Fruit fly (Drosophila melanogaster) whole organism, embryonic: ENCODE data around the gene sunn.

Experiments
- BtbVII ChIP-seq: fragments of 200-800 bp; sonication (Bioruptor generic); optimal IDR thresholded peaks from 3 replicates; lab custom pipeline; 2017; ENCODE audit warnings: missing biosample characterization, mild to moderate bottlenecking, missing genetic modification characterization
- CG12155 ChIP-seq: fragments of 200-800 bp; sonication (Bioruptor generic); optimal IDR thresholded peaks from 3 replicates; lab custom pipeline; 2016; ENCODE audit warnings: missing biosample characterization, missing genetic modification characterization
- CG12744 ChIP-seq: fragments of 200-800 bp; sonication (Bioruptor generic); optimal IDR thresholded peaks from 2 replicates; lab custom pipeline; 2016; ENCODE audit warnings: missing biosample characterization, missing genetic modification characterization
- CG12769 ChIP-seq: fragments of 200-800 bp; sonication (Bioruptor generic); optimal IDR thresholded peaks from 2 replicates; lab custom pipeline; 2019; ENCODE audit warnings: missing biosample characterization, mild to moderate bottlenecking, missing genetic modification characterization, moderate library complexity
- CG13624 ChIP-seq: fragments of 200-800 bp; sonication (Bioruptor generic); optimal IDR thresholded peaks from 2 replicates; lab custom pipeline; 2016; ENCODE audit warnings: missing biosample characterization, missing genetic modification characterization
- CG14710 ChIP-seq: fragments of 200-800 bp; sonication (Bioruptor generic); optimal IDR thresholded peaks from 3 replicates; lab custom pipeline; 2019; ENCODE audit warnings: missing biosample characterization, mild to moderate bottlenecking, missing genetic modification characterization, moderate library complexity
- CG16813 ChIP-seq: fragments of 200-800 bp; sonication (Bioruptor generic); IDR thresholded peaks from 3 replicates; pipeline ENCODE4 v1.3.6; 2022; ENCODE audit warnings: missing biosample characterization, missing genetic modification characterization; ENCODE audit not compliant: partially characterized antibody
- CG17385 ChIP-seq: fragments of 200-800 bp; sonication (Bioruptor generic); optimal IDR thresholded peaks from 3 replicates; lab custom pipeline; 2018; ENCODE audit warnings: missing biosample characterization, mild to moderate bottlenecking, missing genetic modification characterization
- CG2120 ChIP-seq: fragments of 200-800 bp; sonication (Bioruptor generic); optimal IDR thresholded peaks from 3 replicates; lab custom pipeline; 2016; ENCODE audit warnings: missing biosample characterization, missing genetic modification characterization
- CG2199 ChIP-seq: fragments of 200-800 bp; sonication (Bioruptor generic); IDR thresholded peaks from 3 replicates; pipeline ENCODE4 v1.3.6; 2022; ENCODE audit warnings: missing biosample characterization, missing genetic modification characterization
- CG2712 ChIP-seq: fragments of 200-800 bp; optimal IDR thresholded peaks from 3 replicates; lab custom pipeline; 2019; ENCODE audit warnings: missing biosample characterization, mild to moderate bottlenecking, missing genetic modification characterization, moderate library complexity
- CG3163 ChIP-seq: fragments of 200-800 bp; sonication (Bioruptor generic); optimal IDR thresholded peaks from 3 replicates; lab custom pipeline; 2016; ENCODE audit warnings: missing biosample characterization, missing genetic modification characterization
- CG32532 ChIP-seq: fragments of 200-800 bp; sonication (Bioruptor generic); IDR thresholded peaks from 2 replicates; pipeline ENCODE4 v1.3.6; 2022; ENCODE audit warnings: missing biosample characterization, missing genetic modification characterization
- CG33213 ChIP-seq: fragments of 200-800 bp; sonication (Bioruptor generic); optimal IDR thresholded peaks from 3 replicates; lab custom pipeline; 2016; ENCODE audit warnings: missing biosample characterization, missing genetic modification characterization
- CG3407 ChIP-seq: fragments of 200-800 bp; sonication (Bioruptor generic); optimal IDR thresholded peaks from 2 replicates; lab custom pipeline; 2018; ENCODE audit warnings: missing biosample characterization, mild to moderate bottlenecking, missing genetic modification characterization
- CG34422 ChIP-seq: fragments of 200-800 bp; sonication (Bioruptor generic); IDR thresholded peaks from 3 replicates; pipeline ENCODE4 v1.3.6; 2022; ENCODE audit warnings: missing biosample characterization, missing genetic modification characterization
- CG3847 ChIP-seq: fragments of 200-800 bp; sonication (Bioruptor generic); IDR thresholded peaks from 2 replicates; pipeline ENCODE4 v1.3.6; 2022; ENCODE audit warnings: missing biosample characterization, missing genetic modification characterization
- CG42726 ChIP-seq: fragments of 200-800 bp; sonication (Bioruptor generic); IDR thresholded peaks from 2 replicates; pipeline ENCODE4 v1.3.6; 2022; ENCODE audit warnings: missing biosample characterization, missing genetic modification characterization; ENCODE audit not compliant: partially characterized antibody
- CG6791 ChIP-seq: fragments of 200-800 bp; sonication (Bioruptor generic); IDR thresholded peaks from 3 replicates; pipeline ENCODE4 v1.3.6; 2022; ENCODE audit warnings: missing biosample characterization, missing genetic modification characterization; ENCODE audit not compliant: partially characterized antibody
- CG7839 ChIP-seq: fragments of 200-800 bp; sonication (Bioruptor generic); optimal IDR thresholded peaks from 3 replicates; lab custom pipeline; 2018; ENCODE audit warnings: missing biosample characterization, mild to moderate bottlenecking, missing genetic modification characterization, moderate library complexity
- CG7928 ChIP-seq: fragments of 200-800 bp; sonication (Bioruptor generic); optimal IDR thresholded peaks from 2 replicates; lab custom pipeline; 2017; ENCODE audit warnings: missing biosample characterization, mild to moderate bottlenecking, missing genetic modification characterization
- CG8924 ChIP-seq: fragments of 200-800 bp; optimal IDR thresholded peaks from 3 replicates; lab custom pipeline; 2019; ENCODE audit warnings: missing biosample characterization, mild to moderate bottlenecking, missing genetic modification characterization, moderate library complexity
- Dek ChIP-seq: fragments of 200-800 bp; sonication (Bioruptor generic); optimal IDR thresholded peaks from 3 replicates; lab custom pipeline; 2019; ENCODE audit warnings: missing biosample characterization, mild to moderate bottlenecking, missing genetic modification characterization, moderate library complexity
- Dp ChIP-seq: fragments of 200-800 bp; sonication (Bioruptor generic); optimal IDR thresholded peaks from 2 replicates; lab custom pipeline; 2018; ENCODE audit warnings: missing biosample characterization, mild to moderate bottlenecking, missing genetic modification characterization, moderate library complexity
- E2f1 ChIP-seq: fragments of 200-800 bp; sonication (Bioruptor generic); IDR thresholded peaks from 2 replicates; pipeline ENCODE4 v1.3.6; 2022; ENCODE audit warnings: missing biosample characterization, missing genetic modification characterization
- Elba2 ChIP-seq: fragments of 200-800 bp; sonication (Bioruptor generic); optimal IDR thresholded peaks from 3 replicates; lab custom pipeline; 2016; ENCODE audit warnings: missing biosample characterization, missing genetic modification characterization
- HLH4C ChIP-seq: fragments of 200-800 bp; sonication (Bioruptor generic); IDR thresholded peaks from 3 replicates; pipeline ENCODE4 v1.3.6; 2022; ENCODE audit warnings: missing biosample characterization, missing genetic modification characterization; ENCODE audit not compliant: partially characterized antibody
- HmgD ChIP-seq: fragments of 200-800 bp; sonication (Bioruptor generic); optimal IDR thresholded peaks from 3 replicates; lab custom pipeline; 2016; ENCODE audit warnings: missing biosample characterization, missing genetic modification characterization
- Mad ChIP-seq: fragments of 200-800 bp; sonication (Bioruptor generic); optimal IDR thresholded peaks from 2 replicates; lab custom pipeline; 2016; ENCODE audit warnings: missing biosample characterization, missing genetic modification characterization
- NFAT ChIP-seq: fragments of 200-800 bp; sonication (Bioruptor generic); IDR thresholded peaks from 2 replicates; pipeline ENCODE4 v1.3.6; 2022; ENCODE audit warnings: missing biosample characterization, missing genetic modification characterization
- Opbp ChIP-seq: fragments of 200-800 bp; sonication (Bioruptor generic); IDR thresholded peaks from 3 replicates; pipeline ENCODE4 v1.3.6; 2022; ENCODE audit warnings: missing biosample characterization, missing genetic modification characterization; ENCODE audit not compliant: partially characterized antibody
- PHDP ChIP-seq: fragments of 200-800 bp; sonication (Bioruptor generic); optimal IDR thresholded peaks from 3 replicates; lab custom pipeline; 2018; ENCODE audit warnings: missing biosample characterization, mild to moderate bottlenecking, missing genetic modification characterization, moderate library complexity
- Six4 ChIP-seq: fragments of 200-800 bp; sonication (Bioruptor generic); optimal IDR thresholded peaks from 2 replicates; lab custom pipeline; 2016; ENCODE audit warnings: missing biosample characterization, missing genetic modification characterization
- bab2 ChIP-seq: fragments of 200-800 bp; sonication (Bioruptor generic); optimal IDR thresholded peaks from 2 replicates; lab custom pipeline; 2016; ENCODE audit warnings: missing biosample characterization, missing genetic modification characterization
- da ChIP-seq: fragments of 200-800 bp; sonication (Bioruptor generic); optimal IDR thresholded peaks from 2 replicates; lab custom pipeline; 2016; ENCODE audit warnings: missing biosample characterization, missing genetic modification characterization
- dan ChIP-seq: fragments of 200-800 bp; sonication (Bioruptor generic); IDR thresholded peaks from 2 replicates; pipeline ENCODE4 v1.3.6; 2022; ENCODE audit warnings: missing biosample characterization, missing genetic modification characterization
- dmrt11E ChIP-seq: fragments of 200-800 bp; sonication (Bioruptor generic); optimal IDR thresholded peaks from 3 replicates; lab custom pipeline; 2018; ENCODE audit warnings: missing biosample characterization, mild to moderate bottlenecking, missing genetic modification characterization, moderate library complexity
- dmrt99B ChIP-seq: fragments of 200-800 bp; sonication (Bioruptor generic); optimal IDR thresholded peaks from 2 replicates; lab custom pipeline; 2018; ENCODE audit warnings: missing biosample characterization, mild to moderate bottlenecking, missing genetic modification characterization, moderate library complexity
- nau ChIP-seq: fragments of 200-800 bp; sonication (Bioruptor generic); optimal IDR thresholded peaks from 3 replicates; lab custom pipeline; 2017; ENCODE audit warnings: missing biosample characterization, mild to moderate bottlenecking, missing genetic modification characterization, missing genetic modification reagents
- nerfin-1 ChIP-seq: fragments of 200-800 bp; sonication (Bioruptor generic); optimal IDR thresholded peaks from 3 replicates; lab custom pipeline; 2019; ENCODE audit warnings: missing biosample characterization, mild to moderate bottlenecking, missing genetic modification characterization, moderate library complexity
- nmo ChIP-seq: fragments of 200-800 bp; sonication (Bioruptor generic); optimal IDR thresholded peaks from 2 replicates; lab custom pipeline; 2018; ENCODE audit warnings: missing biosample characterization, mild to moderate bottlenecking, missing genetic modification characterization, moderate library complexity
- pb ChIP-seq: fragments of 200-800 bp; sonication (Bioruptor generic); optimal IDR thresholded peaks from 3 replicates; lab custom pipeline; 2016; ENCODE audit warnings: missing biosample characterization, missing genetic modification characterization
- phol ChIP-seq: fragments of 200-800 bp; sonication (Bioruptor generic); optimal IDR thresholded peaks from 3 replicates; lab custom pipeline; 2018; ENCODE audit warnings: missing biosample characterization, mild to moderate bottlenecking, missing genetic modification characterization, moderate library complexity
- pros ChIP-seq: fragments of 200-800 bp; sonication (Bioruptor generic); optimal IDR thresholded peaks from 3 replicates; lab custom pipeline; 2019; ENCODE audit warnings: missing biosample characterization, mild to moderate bottlenecking, missing genetic modification characterization, moderate library complexity
- pum ChIP-seq: fragments of 200-800 bp; sonication (Bioruptor generic); optimal IDR thresholded peaks from 2 replicates; lab custom pipeline; 2016; ENCODE audit warnings: missing biosample characterization, missing genetic modification characterization
- pzg ChIP-seq: fragments of 200-800 bp; sonication (Bioruptor generic); optimal IDR thresholded peaks from 3 replicates; lab custom pipeline; 2018; ENCODE audit warnings: missing biosample characterization, mild to moderate bottlenecking, missing genetic modification characterization, moderate library complexity
- sens ChIP-seq: fragments of 200-800 bp; sonication (Bioruptor generic); peaks from one replicate; lab custom pipeline; 2016; ENCODE audit warnings: missing biosample characterization, missing genetic modification characterization
- sob ChIP-seq: fragments of 200-800 bp; sonication (Bioruptor generic); IDR thresholded peaks from 2 replicates; pipeline ENCODE4 v1.3.6; 2022; ENCODE audit warnings: missing biosample characterization, missing genetic modification characterization
- sug ChIP-seq: fragments of 200-800 bp; optimal IDR thresholded peaks from 2 replicates; lab custom pipeline; 2019; ENCODE audit warnings: missing biosample characterization, mild to moderate bottlenecking, missing genetic modification characterization, moderate library complexity
- tup ChIP-seq: fragments of 200-800 bp; sonication (Bioruptor generic); optimal IDR thresholded peaks from 2 replicates; lab custom pipeline; 2016; ENCODE audit warnings: missing biosample characterization, mild to moderate bottlenecking, missing genetic modification characterization, moderate library complexity

Gene sunn

DNA sequence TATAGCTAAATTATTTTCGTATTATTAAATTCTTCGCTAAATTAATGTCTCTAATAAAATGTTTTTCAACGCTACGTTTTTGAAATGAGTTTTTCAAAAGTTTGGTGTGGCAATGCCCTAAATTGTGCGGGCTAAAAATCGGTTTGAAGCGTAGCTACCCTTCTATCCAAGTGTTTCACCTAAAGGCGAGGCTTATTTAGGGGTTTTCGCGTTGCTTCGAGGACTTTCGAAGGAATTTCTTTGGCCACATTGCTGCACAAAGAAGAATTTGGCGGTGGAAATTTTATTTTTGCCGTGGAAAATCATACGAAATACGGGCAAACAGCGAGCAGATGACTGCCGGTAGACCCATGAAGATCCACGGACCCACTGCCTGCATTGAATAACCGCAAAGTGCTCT is 46.4 kb upstream of the sunn start, which contains the start of gene TfIIEalpha:
Gene TfIIEalpha (plus strand): TSS at position 245 of the 400 bp plus-strand sequence.
- TF ChIP-seq CG32532, result peak; percentile 41; the same call in 1 of the 2 replicates
- TF ChIP-seq Elba2 (GFP tag; lab: Kevin White, UChicago), result peak; percentile 26
- peak; percentile 38 for TF ChIP-seq CG14710
- peak; percentile 69 for TF ChIP-seq HmgD (GFP tag; lab: Kevin White, UChicago)
- TF ChIP-seq dmrt99B (tag; lab: Kevin White, UChicago), result no peak
- TF ChIP-seq CG33213, result peak; percentile 71
- TF ChIP-seq pum (GFP tag; lab: Kevin White, UChicago), result no peak
- peak; percentile 17 for TF ChIP-seq CG13624 (GFP tag; lab: Kevin White, UChicago)
- TF ChIP-seq CG12744 (GFP tag; lab: Kevin White, UChicago), result no peak
- TF ChIP-seq CG12769 (tag; lab: Kevin White, UChicago), result peak; percentile 27
- TF ChIP-seq CG3847 (GFP tag; lab: Robert Waterston, UW), result peak; percentile 74
- peak; percentile 44; the same call in 1 of the 2 replicates for TF ChIP-seq sob (GFP tag; lab: Robert Waterston, UW)
- peak; percentile 16 for TF ChIP-seq sens (GFP tag; lab: Kevin White, UChicago)
- TF ChIP-seq CG17385 (GFP tag; lab: Kevin White, UChicago), result no peak
- no peak for TF ChIP-seq CG8924 (tag; lab: Kevin White, UChicago)
- TF ChIP-seq da (GFP tag; lab: Kevin White, UChicago), result no peak
- TF ChIP-seq CG34422 (GFP tag; lab: Robert Waterston, UW), result no peak; the same call in 2 of the 3 replicates
- TF ChIP-seq nmo (GFP tag; lab: Kevin White, UChicago), result peak; percentile 57
- no peak for TF ChIP-seq nau (GFP tag; lab: Kevin White, UChicago)
- no peak for TF ChIP-seq pb
- no peak for TF ChIP-seq CG3163 (GFP tag; lab: Kevin White, UChicago)
- TF ChIP-seq bab2 (GFP tag; lab: Kevin White, UChicago), result no peak
- TF ChIP-seq CG42726 (GFP tag; lab: Robert Waterston, UW), result peak; percentile 72
- no peak for TF ChIP-seq CG12155
- TF ChIP-seq CG3407 (GFP tag; lab: Kevin White, UChicago), result no peak
- TF ChIP-seq CG2712 (tag; lab: Kevin White, UChicago), result peak; percentile 7
- peak; percentile 59; the same call in 1 of the 3 replicates for TF ChIP-seq CG2199
- TF ChIP-seq PHDP (tag; lab: Kevin White, UChicago), result peak; percentile 11
- TF ChIP-seq CG7928 (GFP tag; lab: Kevin White, UChicago), result peak; percentile 15
- peak; percentile 83 for TF ChIP-seq Dp (GFP tag; lab: Kevin White, UChicago)
- TF ChIP-seq dan (GFP tag; lab: Robert Waterston, UW), result no peak
- TF ChIP-seq Mad (GFP tag; lab: Kevin White, UChicago), result peak; percentile 19
- TF ChIP-seq Opbp (GFP tag; lab: Robert Waterston, UW), result peak; percentile 74; the same call in 2 of the 3 replicates
- peak; percentile 49; the same call in 1 of the 2 replicates for TF ChIP-seq E2f1 (GFP tag; lab: Robert Waterston, UW)
- TF ChIP-seq CG2120 (GFP tag; lab: Kevin White, UChicago), result peak; percentile 37
- no peak for TF ChIP-seq dmrt11E (tag; lab: Kevin White, UChicago)
- TF ChIP-seq NFAT (GFP tag; lab: Robert Waterston, UW), result peak; percentile 63; the same call in 1 of the 2 replicates
- peak; percentile 11 for TF ChIP-seq nerfin-1 (tag; lab: Kevin White, UChicago)
- TF ChIP-seq BtbVII (GFP tag; lab: Kevin White, UChicago), result no peak
- TF ChIP-seq CG7839, result no peak
- no peak; the same call in 2 of the 3 replicates for TF ChIP-seq CG16813 (GFP tag; lab: Robert Waterston, UW)
- no peak for TF ChIP-seq tup (GFP tag; lab: Kevin White, UChicago)
- TF ChIP-seq CG6791 (GFP tag; lab: Robert Waterston, UW), result peak; percentile 56
- peak; percentile 27 for TF ChIP-seq sug (tag; lab: Kevin White, UChicago)
- TF ChIP-seq phol (tag; lab: Kevin White, UChicago), result peak; percentile 54
- TF ChIP-seq pros, result no peak
- 0 out of 3 replicates have a peak, but pooled peaks have one; percentile 41 for TF ChIP-seq HLH4C (GFP tag; lab: Robert Waterston, UW)
- peak; percentile 97 for TF ChIP-seq pzg (GFP tag; lab: Kevin White, UChicago)
- TF ChIP-seq Six4 (GFP tag; lab: Kevin White, UChicago), result no peak
- peak; percentile 45 for TF ChIP-seq Dek
